Worm (Caenorhabditis elegans): ENCODE data around the gene Y43F8B.11.

The Y43F8B.11 gene

ce11 chrV:19467574-19467973, 2.9 kb upstream of the Y43F8B.11 start, which contains the start of gene Y43F8B.23 (continued):
- no peak for TF ChIP-seq snpc-1.2 (GFP tag; IDR thresholded peaks at IDR 0.05)

ce11 chrV:19468083-19468482, 2.4 kb upstream of the Y43F8B.11 start, which contains the start of gene Y43F8B.12:
Gene Y43F8B.12, plus strand, starts transcription at chrV:19468383.
- no peak for TF ChIP-seq lim-7 (GFP tag; IDR thresholded peaks at IDR 0.05)

- TF ChIP-seq ztf-11 (tag; optimal IDR thresholded peaks at IDR 0.05) (no peak), Y105C5A.15 (GFP tag; IDR thresholded peaks at IDR 0.05) (no peak), set-16 (GFP tag; IDR thresholded peaks at IDR 0.05) (peak; percentile 52; the same call in 1 of the 2 replicates)
These were observed 3.5 kb downstream of the Y43F8B.11 start, which contains the start of gene Y43F8B.10 for ce11 chrV:19473842-19474514. Gene Y43F8B.10, plus strand, starts transcription at chrV:19474464.

ce11 chrV:19477302-19477701, 6.8 kb downstream of the Y43F8B.11 start:
- TF ChIP-seq aha-1 (tag) (no peak), rbr-2 (tag; optimal IDR thresholded peaks at IDR 0.05) (no peak)

- TF ChIP-seq egl-43 (GFP tag; IDR thresholded peaks at IDR 0.05): no peak
- TF ChIP-seq php-3 (GFP tag; IDR thresholded peaks at IDR 0.05): no peak
- no peak for TF ChIP-seq dpl-1 (GFP tag; optimal IDR thresholded peaks at IDR 0.05)
- no peak for TF ChIP-seq ZK546.5 (tag; optimal IDR thresholded peaks at IDR 0.05)
- no peak for TF ChIP-seq Y48G9A.11 (GFP tag; IDR thresholded peaks at IDR 0.05)
- TF ChIP-seq T20F7.1 (GFP tag; optimal IDR thresholded peaks at IDR 0.05): no peak
- no peak for TF ChIP-seq madf-9 (GFP tag; conservative IDR thresholded peaks at IDR 0.05)
- no peak for TF ChIP-seq tra-1 (GFP tag; IDR thresholded peaks at IDR 0.05)
- no peak for TF ChIP-seq nhr-42 (GFP tag; IDR thresholded peaks at IDR 0.05)
- no peak for TF ChIP-seq lin-38 (GFP tag; IDR thresholded peaks at IDR 0.05)
- TF ChIP-seq jun-1 (tag; optimal IDR thresholded peaks at IDR 0.05): no peak
- no peak for TF ChIP-seq snpc-1.2 (GFP tag; IDR thresholded peaks at IDR 0.05)
- no peak for TF ChIP-seq duxl-1 (tag; optimal IDR thresholded peaks at IDR 0.05; ENCODE audit: poor library complexity)
- no peak for TF ChIP-seq aha-1 (tag)
- no peak for TF ChIP-seq T26A8.4 (GFP tag; IDR thresholded peaks at IDR 0.05)
- TF ChIP-seq nhr-76 (tag; optimal IDR thresholded peaks at IDR 0.05): no peak
- no peak for TF ChIP-seq mes-2 (tag; optimal IDR thresholded peaks at IDR 0.05; ENCODE audit: poor library complexity, severe bottlenecking)
These were observed 7.4 kb downstream of the Y43F8B.11 start, which contains the start of gene Y43F8B.9 for ce11 chrV:19477852-19478251. Gene Y43F8B.9, plus strand, starts transcription at chrV:19478152.

- TF ChIP-seq D1046.2 (GFP tag; IDR thresholded peaks at IDR 0.05) (no peak), aha-1 (tag) (peak; percentile 68), egl-43 (GFP tag; IDR thresholded peaks at IDR 0.05) (no peak)
These were observed 12.1 kb downstream of the Y43F8B.11 start, which contains the start of gene Y43F8B.22 for ce11 chrV:19482535-19482934. Gene Y43F8B.22, plus strand, starts transcription at chrV:19482835.

ce11 chrV:19484507-19484906, 14.0 kb downstream of the Y43F8B.11 start, which contains the start of gene Y43F8B.17:
Gene Y43F8B.17, plus strand, starts transcription at chrV:19484721.
- TF ChIP-seq duxl-1 (tag; optimal IDR thresholded peaks at IDR 0.05; ENCODE audit: poor library complexity) (no peak), hif-1 (tag; optimal IDR thresholded peaks at IDR 0.05) (no peak), lin-15B (tag; optimal IDR thresholded peaks at IDR 0.05) (no peak), jun-1 (tag; optimal IDR thresholded peaks at IDR 0.05) (no peak), nhr-102 (tag; optimal IDR thresholded peaks at IDR 0.05) (no peak), ztf-7 (tag; optimal IDR thresholded peaks at IDR 0.05) (no peak), fos-1 (tag; optimal IDR thresholded peaks at IDR 0.05) (no peak), snpc-1.2 (GFP tag; IDR thresholded peaks at IDR 0.05) (no peak), lin-1 (GFP tag; IDR thresholded peaks at IDR 0.05) (no peak), Y5F2A.4 (GFP tag; optimal IDR thresholded peaks at IDR 0.05) (no peak)

Measured in whole organism, L4 larva.